Worm (Caenorhabditis elegans): ENCODE measurements around the gene D1086.21.

ce11 chrV:14107511-14107910, 43.0 kb downstream of the D1086.21 start, which contains the start of gene H39E23.3:
- TF ChIP-seq hnd-1 (tag; optimal IDR thresholded peaks at IDR 0.05) (no peak), ama-1 (optimal IDR thresholded peaks at IDR 0.05) (no peak), ceh-13 (GFP tag; optimal IDR thresholded peaks at IDR 0.05) (no peak), scrt-1 (GFP tag; IDR thresholded peaks at IDR 0.05) (no peak), B0310.2 (tag; optimal IDR thresholded peaks at IDR 0.05) (no peak), flt-1 (GFP tag; IDR thresholded peaks at IDR 0.05) (no peak), ceh-36 (tag; optimal IDR thresholded peaks at IDR 0.05) (no peak), hmbx-1 (tag; optimal IDR thresholded peaks at IDR 0.05) (no peak), tbx-37 (GFP tag; conservative IDR thresholded peaks at IDR 0.05) (no peak), F13C5.2 (tag; optimal IDR thresholded peaks at IDR 0.05) (no peak), pes-1 (GFP tag; IDR thresholded peaks at IDR 0.05) (no peak), ets-7 (tag; optimal IDR thresholded peaks at IDR 0.05) (no peak), sea-1 (GFP tag; conservative IDR thresholded peaks at IDR 0.05) (no peak), hmg-4 (GFP tag; optimal IDR thresholded peaks at IDR 0.05) (no peak)

Data from whole organism, early embryonic.